Worm (Caenorhabditis elegans) whole organism, L2 larva: ENCODE results near the gene irld-18.

Source experiments
- aly-2 ChIP-seq: fragments of 150-350 bp; optimal IDR thresholded peaks from 2 replicates; lab custom pipeline; 2014; ENCODE audit warnings: missing biosample characterization, missing genetic modification characterization
- ceh-82 ChIP-seq: fragments of 150-350 bp; optimal IDR thresholded peaks from 2 replicates; lab custom pipeline; 2014; ENCODE audit warnings: missing biosample characterization, missing genetic modification characterization
- crh-2 ChIP-seq: sonication (generic microtip); optimal IDR thresholded peaks from 2 replicates; lab custom pipeline; 2017; ENCODE audit warnings: missing biosample characterization, missing genetic modification characterization
- egl-27 ChIP-seq: sonication (generic microtip); optimal IDR thresholded peaks from 3 replicates; lab custom pipeline; 2017; ENCODE audit warnings: missing biosample characterization, missing genetic modification reagents, missing genetic modification characterization
- elt-3 ChIP-seq: sonication (generic microtip); optimal IDR thresholded peaks from 2 replicates; lab custom pipeline; 2017; ENCODE audit warnings: missing biosample characterization, missing genetic modification characterization
- lin-39 ChIP-seq: fragments of 150-350 bp; optimal IDR thresholded peaks from 2 replicates; lab custom pipeline; 2014; ENCODE audit warnings: missing biosample characterization, missing genetic modification reagents, missing genetic modification characterization
- lsy-2 ChIP-seq, 2 experiments: fragments of 150-350 bp in 1 of 2; sonication (generic microtip) in 1 of 2; optimal IDR thresholded peaks; 2 replicates each; lab custom pipeline; 2014 to 2017; ENCODE audit warnings: missing biosample characterization in 2 of 2, missing genetic modification characterization in 2 of 2
- nhr-237 ChIP-seq: fragments of 150-350 bp; optimal IDR thresholded peaks from 2 replicates; lab custom pipeline; 2014; ENCODE audit warnings: missing biosample characterization, missing genetic modification characterization
- nhr-6 ChIP-seq: fragments of 150-350 bp; optimal IDR thresholded peaks from 2 replicates; lab custom pipeline; 2014; ENCODE audit warnings: missing biosample characterization, missing genetic modification characterization
- peb-1 ChIP-seq: fragments of 150-350 bp; optimal IDR thresholded peaks from 2 replicates; lab custom pipeline; 2014; ENCODE audit warnings: missing biosample characterization, missing genetic modification characterization
- sma-3 ChIP-seq: sonication (generic microtip); optimal IDR thresholded peaks from 2 replicates; lab custom pipeline; 2016; ENCODE audit warnings: missing genetic modification reagents, missing genetic modification characterization, missing compliant biosample characterization
- snpc-4 ChIP-seq: fragments of 150-350 bp; optimal IDR thresholded peaks from 2 replicates; lab custom pipeline; 2014; ENCODE audit warnings: missing biosample characterization, missing genetic modification characterization
- unc-39 ChIP-seq: fragments of 150-350 bp; optimal IDR thresholded peaks from 2 replicates; lab custom pipeline; 2014; ENCODE audit warnings: missing biosample characterization, missing genetic modification characterization
- unc-62 ChIP-seq: fragments of 150-350 bp; optimal IDR thresholded peaks from 2 replicates; lab custom pipeline; 2014; ENCODE audit warnings: missing biosample characterization, missing genetic modification reagents, missing genetic modification characterization

DNA sequence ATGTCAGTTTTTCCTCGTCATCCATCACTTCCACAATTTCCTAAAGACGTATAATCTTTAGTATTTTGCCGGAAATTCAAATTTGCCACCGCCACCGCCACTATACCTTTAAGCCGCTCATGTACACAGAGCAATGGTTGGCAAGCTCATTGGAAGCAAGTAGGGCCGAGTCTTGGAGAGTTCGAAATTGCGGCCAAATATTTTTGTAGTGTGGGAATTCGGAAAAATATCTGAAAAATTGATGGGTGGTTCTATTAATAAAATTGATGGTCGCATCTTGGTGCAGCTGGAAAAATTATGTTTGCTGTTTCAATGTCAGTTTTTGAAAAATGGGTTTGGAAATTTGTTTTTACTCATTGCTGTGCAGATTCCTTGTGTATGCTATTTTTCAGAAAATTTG lies 9.2 kb downstream of the irld-18 start:
- TF ChIP-seq peb-1 (tag; lab: Kevin White, UChicago) (no peak), nhr-6 (no peak), elt-3 (tag; lab: Kevin White, UChicago) (no peak), unc-39 (no peak), crh-2 (tag; lab: Kevin White, UChicago) (no peak), ceh-82 (tag; lab: Kevin White, UChicago) (no peak), lin-39 (tag; lab: Kevin White, UChicago) (no peak), unc-62 (GFP tag; lab: Kevin White, UChicago) (no peak), nhr-237 (no peak), sma-3 (no peak), lsy-2 (tag; optimal IDR thresholded peaks at IDR 0.05; lab: Kevin White, UChicago) (no peak), egl-27 (no peak), snpc-4 (tag; lab: Kevin White, UChicago) (no peak), aly-2 (tag; lab: Kevin White, UChicago) (no peak)
